Fruit fly (Drosophila melanogaster): ENCODE data around the gene CG7330.

Gene CG7330

dm6 chr3L:18148418-18148973 lies at the start of gene CG7330:
Gene CG7330, plus strand, starts transcription at chr3L:18148923.
- no peak for TF ChIP-seq pfk (GFP tag; optimal IDR thresholded peaks at IDR 0.05)
- peak; percentile 87 for TF ChIP-seq CG12299 (tag; optimal IDR thresholded peaks at IDR 0.05)
- peak; percentile 74 for TF ChIP-seq CG4404 (GFP tag; IDR thresholded peaks at IDR 0.05)
- TF ChIP-seq CG33213 (GFP tag; optimal IDR thresholded peaks at IDR 0.05): peak; percentile 6
- no peak for TF ChIP-seq abd-A (tag; optimal IDR thresholded peaks at IDR 0.05)
- no peak for TF ChIP-seq hkb (optimal IDR thresholded peaks at IDR 0.05)
- TF ChIP-seq hkb (GFP tag; IDR thresholded peaks at IDR 0.05): no peak; the same call in none of the 2 replicates
- TF ChIP-seq Lhr (GFP tag; optimal IDR thresholded peaks at IDR 0.05): peak; percentile 55
- peak; percentile 32 for TF ChIP-seq CG18476 (GFP tag; optimal IDR thresholded peaks at IDR 0.05)
- TF ChIP-seq sr (GFP tag; IDR thresholded peaks at IDR 0.05): 0 out of 3 replicates have a peak, but pooled peaks have one; percentile 25
- TF ChIP-seq otp (GFP tag; IDR thresholded peaks at IDR 0.05): no peak
- TF ChIP-seq nerfin-1 (tag; optimal IDR thresholded peaks at IDR 0.05): peak; percentile 92
- TF ChIP-seq Neu2 (GFP tag; optimal IDR thresholded peaks at IDR 0.05; ENCODE audit: borderline replicate concordance): no peak
- TF ChIP-seq Ptx1 (GFP tag; IDR thresholded peaks at IDR 0.05): peak; percentile 94
- peak; percentile 46 to 49 for TF ChIP-seq chif (GFP tag; optimal IDR thresholded peaks at IDR 0.05)
- TF ChIP-seq ap (GFP tag; IDR thresholded peaks at IDR 0.05): peak; percentile 72
- no peak for TF ChIP-seq pan (optimal IDR thresholded peaks at IDR 0.05)
- TF ChIP-seq pan (GFP tag; optimal IDR thresholded peaks at IDR 0.05 in 1 of 2, IDR thresholded peaks at IDR 0.05 in 1 of 2): peak in 1 of 2 experiments; percentile 90
- peak; percentile 91 for TF ChIP-seq HHEX (GFP tag; optimal IDR thresholded peaks at IDR 0.05)
- peak; percentile 91 for TF ChIP-seq CG9437 (GFP tag; optimal IDR thresholded peaks at IDR 0.05)
- peak; percentile 71 for TF ChIP-seq Jarid2 (GFP tag; optimal IDR thresholded peaks at IDR 0.05)
- TF ChIP-seq Drgx (GFP tag; IDR thresholded peaks at IDR 0.05): peak; percentile 95
- TF ChIP-seq pita (GFP tag; optimal IDR thresholded peaks at IDR 0.05): no peak
- TF ChIP-seq CG1792 (GFP tag; optimal IDR thresholded peaks at IDR 0.05): no peak
- peak; percentile 91 for TF ChIP-seq BtbVII (GFP tag; optimal IDR thresholded peaks at IDR 0.05)
- TF ChIP-seq Nf-YB (GFP tag; optimal IDR thresholded peaks at IDR 0.05): peak; percentile 76
- peak; percentile 86 for TF ChIP-seq CG12219 (GFP tag; optimal IDR thresholded peaks at IDR 0.05)
- peak; percentile 35 for TF ChIP-seq CG6254 (GFP tag; optimal IDR thresholded peaks at IDR 0.05)
- TF ChIP-seq salm (tag; optimal IDR thresholded peaks at IDR 0.05): peak; percentile 93
- no peak for TF ChIP-seq vnd (GFP tag; IDR thresholded peaks at IDR 0.05; ENCODE audit: partially characterized antibody)
- no peak for TF ChIP-seq CG12744 (GFP tag; optimal IDR thresholded peaks at IDR 0.05)
- peak; percentile 91 for TF ChIP-seq Xbp1 (GFP tag; optimal IDR thresholded peaks at IDR 0.05)
- no peak for TF ChIP-seq NK7.1 (GFP tag; optimal IDR thresholded peaks at IDR 0.05)
- TF ChIP-seq wdn (GFP tag; IDR thresholded peaks at IDR 0.05): peak; percentile 74
- peak; percentile 83 for TF ChIP-seq vvl (GFP tag; IDR thresholded peaks at IDR 0.05)
- peak; percentile 89 for TF ChIP-seq CG1529 (GFP tag; optimal IDR thresholded peaks at IDR 0.05)
- TF ChIP-seq en (GFP tag; optimal IDR thresholded peaks at IDR 0.05): no peak
- TF ChIP-seq CG4820 (GFP tag; optimal IDR thresholded peaks at IDR 0.05): peak; percentile 85
- TF ChIP-seq H2.0 (GFP tag; IDR thresholded peaks at IDR 0.05): peak; percentile 78
- TF ChIP-seq CG10543 (GFP tag; optimal IDR thresholded peaks at IDR 0.05): peak; percentile 89
- peak; percentile 82 for TF ChIP-seq CG2120 (GFP tag; optimal IDR thresholded peaks at IDR 0.05)
- peak; percentile 84 for TF ChIP-seq Blimp-1 (GFP tag; optimal IDR thresholded peaks at IDR 0.05)
- TF ChIP-seq CG15601 (tag; optimal IDR thresholded peaks at IDR 0.05): peak; percentile 79
- TF ChIP-seq CG1233 (GFP tag; optimal IDR thresholded peaks at IDR 0.05): peak; percentile 87
- TF ChIP-seq CG3726 (GFP tag; IDR thresholded peaks at IDR 0.05): peak; percentile 71; the same call in 2 of the 3 replicates
- TF ChIP-seq CG1602 (GFP tag; optimal IDR thresholded peaks at IDR 0.05): peak; percentile 81
- peak; percentile 90 for TF ChIP-seq CG12942 (GFP tag; optimal IDR thresholded peaks at IDR 0.05)
- peak; percentile 86 for TF ChIP-seq Nf-YC (tag; optimal IDR thresholded peaks at IDR 0.05)
- peak; percentile 97 for TF ChIP-seq CG12659 (GFP tag; optimal IDR thresholded peaks at IDR 0.05)
- peak; percentile 61 for TF ChIP-seq CG10274 (GFP tag; optimal IDR thresholded peaks at IDR 0.05)

Data from whole organism, embryonic.